Fruit fly (Drosophila melanogaster) whole organism, embryonic: ENCODE results near the gene parvin.

Experiments used
- Awh ChIP-seq: fragments of 200-800 bp; sonication (Bioruptor generic); IDR thresholded peaks from 2 replicates; pipeline ENCODE4, ENCODE4 v1.3.6; 2022; ENCODE audit warnings: missing biosample characterization, missing genetic modification characterization
- CG10274 ChIP-seq: fragments of 200-800 bp; sonication (Bioruptor generic); optimal IDR thresholded peaks from 3 replicates; lab custom pipeline; 2017; ENCODE audit warnings: missing biosample characterization, mild to moderate bottlenecking, missing genetic modification characterization
- CG11093 ChIP-seq: fragments of 200-800 bp; sonication (Bioruptor generic); IDR thresholded peaks from 3 replicates; pipeline ENCODE4 v1.3.6; 2022; ENCODE audit warnings: missing biosample characterization, missing genetic modification characterization
- CG1233 ChIP-seq: fragments of 200-800 bp; sonication (Bioruptor generic); optimal IDR thresholded peaks from 4 replicates; lab custom pipeline; 2018; ENCODE audit warnings: missing biosample characterization, mild to moderate bottlenecking, missing genetic modification characterization
- CG13424 ChIP-seq: fragments of 200-800 bp; sonication (Bioruptor generic); optimal IDR thresholded peaks from 2 replicates; lab custom pipeline; 2019; ENCODE audit warnings: missing biosample characterization, mild to moderate bottlenecking, missing genetic modification characterization, moderate library complexity
- CG14965 ChIP-seq: fragments of 200-800 bp; sonication (Bioruptor generic); optimal IDR thresholded peaks from 2 replicates; lab custom pipeline; 2016; ENCODE audit warnings: missing biosample characterization, missing genetic modification characterization, borderline replicate concordance
- CG15696 ChIP-seq: fragments of 200-800 bp; sonication (Bioruptor generic); optimal IDR thresholded peaks from 2 replicates; lab custom pipeline; 2019; ENCODE audit warnings: missing biosample characterization, mild to moderate bottlenecking, missing genetic modification characterization, moderate library complexity
- CG1603 ChIP-seq: fragments of 200-800 bp; sonication (Bioruptor generic); optimal IDR thresholded peaks from 2 replicates; lab custom pipeline; 2019; ENCODE audit warnings: missing biosample characterization, mild to moderate bottlenecking, missing genetic modification characterization, moderate library complexity
- CG16779 ChIP-seq: fragments of 200-800 bp; sonication (Bioruptor generic); IDR thresholded peaks from 2 replicates; pipeline ENCODE4 v1.3.6; 2022; ENCODE audit warnings: missing biosample characterization, missing genetic modification characterization
- CG16813 ChIP-seq: fragments of 200-800 bp; sonication (Bioruptor generic); IDR thresholded peaks from 3 replicates; pipeline ENCODE4 v1.3.6; 2022; ENCODE audit warnings: missing biosample characterization, missing genetic modification characterization; ENCODE audit not compliant: partially characterized antibody
- CG16815 ChIP-seq: fragments of 200-800 bp; sonication (Bioruptor generic); optimal IDR thresholded peaks from 3 replicates; lab custom pipeline; 2017; ENCODE audit warnings: missing biosample characterization, mild to moderate bottlenecking, missing genetic modification characterization
- CG17361 ChIP-seq: fragments of 200-800 bp; sonication (Bioruptor generic); IDR thresholded peaks from 3 replicates; pipeline ENCODE4 v1.3.6; 2022; ENCODE audit warnings: missing biosample characterization, missing genetic modification characterization
- CG17568 ChIP-seq: fragments of 200-800 bp; sonication (Bioruptor generic); optimal IDR thresholded peaks from 2 replicates; lab custom pipeline; 2018; ENCODE audit warnings: missing biosample characterization, mild to moderate bottlenecking, missing genetic modification characterization, moderate library complexity
- CG2120 ChIP-seq: fragments of 200-800 bp; sonication (Bioruptor generic); optimal IDR thresholded peaks from 3 replicates; lab custom pipeline; 2016; ENCODE audit warnings: missing biosample characterization, missing genetic modification characterization
- CG30403 ChIP-seq: fragments of 200-800 bp; sonication (Bioruptor generic); optimal IDR thresholded peaks from 3 replicates; lab custom pipeline; 2016; ENCODE audit warnings: missing biosample characterization, missing genetic modification characterization
- CG31441 ChIP-seq: fragments of 200-800 bp; sonication (Bioruptor generic); IDR thresholded peaks from 2 replicates; pipeline ENCODE4 v1.3.6; 2022; ENCODE audit warnings: missing biosample characterization, missing genetic modification characterization
- CG33213 ChIP-seq: fragments of 200-800 bp; sonication (Bioruptor generic); optimal IDR thresholded peaks from 3 replicates; lab custom pipeline; 2016; ENCODE audit warnings: missing biosample characterization, missing genetic modification characterization
- CG34224 ChIP-seq: fragments of 200-800 bp; sonication (Bioruptor generic); IDR thresholded peaks from 3 replicates; pipeline ENCODE4 v1.3.6; 2022; ENCODE audit warnings: missing biosample characterization, missing genetic modification characterization; ENCODE audit not compliant: partially characterized antibody
- CG3995 ChIP-seq: fragments of 200-800 bp; sonication (Bioruptor generic); optimal IDR thresholded peaks from 3 replicates; lab custom pipeline; 2016; ENCODE audit warnings: missing biosample characterization, missing genetic modification characterization
- CG6175 ChIP-seq: fragments of 200-800 bp; sonication (Bioruptor generic); IDR thresholded peaks from 3 replicates; pipeline ENCODE4 v1.3.6; 2022; ENCODE audit warnings: missing biosample characterization, missing genetic modification characterization
- CG7839 ChIP-seq: fragments of 200-800 bp; sonication (Bioruptor generic); optimal IDR thresholded peaks from 3 replicates; lab custom pipeline; 2018; ENCODE audit warnings: missing biosample characterization, mild to moderate bottlenecking, missing genetic modification characterization, moderate library complexity
- CG8290 ChIP-seq, 3 experiments: fragments of 200-800 bp; sonication (Bioruptor generic); optimal IDR thresholded peaks; 2 replicates each; lab custom pipeline; 2016 to 2019; ENCODE audit warnings: missing biosample characterization in 3 of 3, missing genetic modification characterization in 3 of 3, mild to moderate bottlenecking in 2 of 3, moderate library complexity in 1 of 3
- CG8924 ChIP-seq: fragments of 200-800 bp; optimal IDR thresholded peaks from 3 replicates; lab custom pipeline; 2019; ENCODE audit warnings: missing biosample characterization, mild to moderate bottlenecking, missing genetic modification characterization, moderate library complexity
- CHES-1-like ChIP-seq: fragments of 200-800 bp; sonication (Bioruptor generic); optimal IDR thresholded peaks from 2 replicates; lab custom pipeline; 2016; ENCODE audit warnings: missing biosample characterization, missing genetic modification characterization
- Drgx ChIP-seq: fragments of 200-800 bp; sonication (Bioruptor generic); IDR thresholded peaks from 2 replicates; pipeline ENCODE4 v1.3.6; 2022; ENCODE audit warnings: missing biosample characterization, missing genetic modification characterization
- HLH4C ChIP-seq: fragments of 200-800 bp; sonication (Bioruptor generic); IDR thresholded peaks from 3 replicates; pipeline ENCODE4 v1.3.6; 2022; ENCODE audit warnings: missing biosample characterization, missing genetic modification characterization; ENCODE audit not compliant: partially characterized antibody
- Hmx ChIP-seq: fragments of 200-800 bp; sonication (Bioruptor generic); optimal IDR thresholded peaks from 2 replicates; lab custom pipeline; 2016; ENCODE audit warnings: missing biosample characterization, missing genetic modification characterization
- Hr78 ChIP-seq, 2 experiments: fragments of 200-800 bp in 1 of 2; fragments of >200 bp in 1 of 2; sonication (Bioruptor generic) in 1 of 2; optimal IDR thresholded peaks; 2 replicates each; lab custom pipeline; 2017 to 2019; ENCODE audit warnings: missing biosample characterization in 2 of 2, missing genetic modification characterization in 2 of 2, mild to moderate bottlenecking in 1 of 2, moderate library complexity in 1 of 2
- MESR4 ChIP-seq: fragments of 200-800 bp; sonication (Bioruptor generic); optimal IDR thresholded peaks from 2 replicates; lab custom pipeline; 2018; ENCODE audit warnings: missing biosample characterization, mild to moderate bottlenecking, missing genetic modification characterization, moderate library complexity
- MTF-1 ChIP-seq: fragments of 200-800 bp; sonication (Bioruptor generic); optimal IDR thresholded peaks from 2 replicates; lab custom pipeline; 2018; ENCODE audit warnings: missing biosample characterization, mild to moderate bottlenecking, missing genetic modification characterization, borderline replicate concordance
- Mad ChIP-seq: fragments of 200-800 bp; sonication (Bioruptor generic); optimal IDR thresholded peaks from 2 replicates; lab custom pipeline; 2016; ENCODE audit warnings: missing biosample characterization, missing genetic modification characterization
- Oli ChIP-seq: fragments of 200-800 bp; sonication (Bioruptor generic); optimal IDR thresholded peaks from 2 replicates; lab custom pipeline; 2018; ENCODE audit warnings: missing biosample characterization, mild to moderate bottlenecking, missing genetic modification characterization, moderate library complexity
- PHDP ChIP-seq: fragments of 200-800 bp; sonication (Bioruptor generic); optimal IDR thresholded peaks from 3 replicates; lab custom pipeline; 2018; ENCODE audit warnings: missing biosample characterization, mild to moderate bottlenecking, missing genetic modification characterization, moderate library complexity
- Rfx ChIP-seq: fragments of 200-800 bp; sonication (Bioruptor generic); IDR thresholded peaks from 2 replicates; pipeline ENCODE4 v1.3.6; 2022; ENCODE audit warnings: missing biosample characterization, missing genetic modification characterization
- Side ChIP-seq: fragments of 200-800 bp; sonication (Bioruptor generic); optimal IDR thresholded peaks from 2 replicates; lab custom pipeline; 2016; ENCODE audit warnings: missing biosample characterization, missing genetic modification characterization
- croc ChIP-seq: fragments of 200-800 bp; sonication (Bioruptor generic); conservative IDR thresholded peaks from 3 replicates; pipeline ENCODE4 v1.3.6; 2022; ENCODE audit warnings: missing biosample characterization, missing genetic modification characterization
- crol ChIP-seq: fragments of 200-800 bp; sonication (Bioruptor generic); IDR thresholded peaks from 2 replicates; pipeline ENCODE4 v1.3.6; 2022; ENCODE audit warnings: missing biosample characterization, missing genetic modification characterization
- dpn ChIP-seq, 2 experiments: fragments of 200-800 bp; sonication (Bioruptor generic); optimal IDR thresholded peaks; 3 replicates each; lab custom pipeline; 2016; ENCODE audit warnings: missing biosample characterization in 2 of 2, missing genetic modification characterization in 2 of 2
- exex ChIP-seq: fragments of 200-800 bp; sonication (Bioruptor generic); optimal IDR thresholded peaks from 4 replicates; lab custom pipeline; 2018; ENCODE audit warnings: missing biosample characterization, mild to moderate bottlenecking, missing genetic modification characterization, moderate library complexity
- grn ChIP-seq: fragments of 200-800 bp; sonication (Bioruptor generic); optimal IDR thresholded peaks from 3 replicates; lab custom pipeline; 2017; ENCODE audit warnings: missing biosample characterization, missing genetic modification characterization
- lbe ChIP-seq: fragments of 200-800 bp; sonication (Bioruptor generic); optimal IDR thresholded peaks from 2 replicates; lab custom pipeline; 2016; ENCODE audit warnings: missing biosample characterization, mild to moderate bottlenecking, missing genetic modification characterization
- pfk ChIP-seq: fragments of 200-800 bp; sonication (Bioruptor generic); optimal IDR thresholded peaks from 2 replicates; lab custom pipeline; 2018; ENCODE audit warnings: missing biosample characterization, mild to moderate bottlenecking, missing genetic modification characterization, moderate library complexity
- pho ChIP-seq: fragments of 200-800 bp; sonication (Bioruptor generic); optimal IDR thresholded peaks from 2 replicates; lab custom pipeline; 2016; ENCODE audit warnings: missing biosample characterization, missing genetic modification characterization
- salm ChIP-seq: fragments of 200-800 bp; sonication (Bioruptor generic); optimal IDR thresholded peaks from 2 replicates; lab custom pipeline; 2018; ENCODE audit warnings: missing biosample characterization, mild to moderate bottlenecking, missing genetic modification characterization
- sens ChIP-seq: fragments of 200-800 bp; sonication (Bioruptor generic); peaks from one replicate; lab custom pipeline; 2016; ENCODE audit warnings: missing biosample characterization, missing genetic modification characterization
- seq ChIP-seq: fragments of 200-800 bp; sonication (Bioruptor generic); IDR thresholded peaks from 2 replicates; pipeline ENCODE4 v1.3.6; 2022; ENCODE audit warnings: missing biosample characterization, missing genetic modification characterization
- tin ChIP-seq: fragments of 200-800 bp; sonication (Bioruptor generic); optimal IDR thresholded peaks from 3 replicates; lab custom pipeline; 2016; ENCODE audit warnings: missing biosample characterization, missing genetic modification characterization
- trem ChIP-seq: fragments of 200-800 bp; optimal IDR thresholded peaks from 3 replicates; lab custom pipeline; 2019; ENCODE audit warnings: missing biosample characterization, mild to moderate bottlenecking, missing genetic modification characterization, moderate library complexity
- vvl ChIP-seq: fragments of 200-800 bp; sonication (Bioruptor generic); IDR thresholded peaks from 2 replicates; pipeline ENCODE4 v1.3.6; 2022; ENCODE audit warnings: missing biosample characterization, missing genetic modification characterization
- wor ChIP-seq: fragments of 200-800 bp; sonication (Bioruptor generic); IDR thresholded peaks from 2 replicates; pipeline ENCODE4 v1.3.6; 2022; ENCODE audit warnings: missing biosample characterization, missing genetic modification characterization

parvin gene

DNA sequence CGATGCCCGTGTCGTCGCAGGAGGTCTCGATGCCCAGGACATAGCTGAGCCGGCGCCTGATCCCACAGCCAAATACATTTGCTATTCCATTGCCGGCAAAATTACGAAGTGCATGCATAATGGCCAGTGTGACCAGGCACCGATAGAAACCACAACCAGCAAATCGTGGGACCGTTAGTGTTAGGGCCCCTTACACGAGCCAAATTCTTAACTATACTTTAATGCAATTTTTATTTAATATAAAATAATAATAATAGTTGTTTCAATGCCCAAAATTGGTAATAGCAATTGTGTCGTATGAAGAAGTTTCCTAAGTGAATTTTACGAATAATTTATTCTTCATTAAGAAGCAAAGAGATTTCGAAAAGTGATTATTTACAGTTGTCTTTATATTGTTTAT is 44.2 kb upstream of the parvin start, which contains the start of gene Tcs4 (continued):
- no peak for TF ChIP-seq croc (GFP tag; lab: Robert Waterston, UW)
- TF ChIP-seq CG2120 (GFP tag; lab: Kevin White, UChicago), result peak; percentile 16
- TF ChIP-seq CG3995 (GFP tag; lab: Kevin White, UChicago), result no peak
- TF ChIP-seq lbe (GFP tag; lab: Kevin White, UChicago), result peak; percentile 1
- no peak for TF ChIP-seq CG1233 (GFP tag; lab: Kevin White, UChicago)
- TF ChIP-seq vvl, result peak; percentile 71
- no peak for TF ChIP-seq crol (GFP tag; lab: Robert Waterston, UW)
- TF ChIP-seq seq (GFP tag; lab: Robert Waterston, UW), result no peak
- peak; percentile 43 for TF ChIP-seq trem (tag; lab: Kevin White, UChicago)
- no peak for TF ChIP-seq CG16815 (GFP tag; lab: Kevin White, UChicago)
- no peak for TF ChIP-seq CG14965 (GFP tag; lab: Kevin White, UChicago)
- TF ChIP-seq Hr78 (GFP tag; optimal IDR thresholded peaks at IDR 0.05; lab: Kevin White, UChicago), result no peak
- no peak for TF ChIP-seq pho (GFP tag; lab: Kevin White, UChicago)
- no peak for TF ChIP-seq exex (tag; lab: Kevin White, UChicago)
- TF ChIP-seq CG33213 (GFP tag; lab: Kevin White, UChicago), result no peak
- TF ChIP-seq CG31441 (GFP tag; lab: Robert Waterston, UW), result 0 out of 2 replicates have a peak, but pooled peaks have one; percentile 22
- TF ChIP-seq CHES-1-like (GFP tag; lab: Kevin White, UChicago), result no peak
- TF ChIP-seq Hmx (GFP tag; lab: Kevin White, UChicago), result no peak
- TF ChIP-seq Oli, result no peak
- TF ChIP-seq grn, result no peak
- TF ChIP-seq CG13424 (tag; lab: Kevin White, UChicago), result peak; percentile 58
- TF ChIP-seq CG8924 (tag; lab: Kevin White, UChicago), result peak; percentile 20
- no peak for TF ChIP-seq MTF-1
- peak; percentile 43 for TF ChIP-seq CG7839 (tag; lab: Kevin White, UChicago)
- TF ChIP-seq CG17568 (GFP tag; lab: Kevin White, UChicago), result no peak
- 0 out of 2 replicates have a peak, but pooled peaks have one; percentile 6 for TF ChIP-seq Drgx (GFP tag; lab: Robert Waterston, UW)
- TF ChIP-seq CG15696 (tag; lab: Kevin White, UChicago), result peak; percentile 30
- TF ChIP-seq CG16813 (GFP tag; lab: Robert Waterston, UW), result peak; percentile 42; the same call in 2 of the 3 replicates
- no peak for TF ChIP-seq CG6175 (GFP tag; lab: Robert Waterston, UW)
- TF ChIP-seq dpn (GFP tag; optimal IDR thresholded peaks at IDR 0.05; lab: Kevin White, UChicago), result peak in 1 of 2 experiments; percentile 28
- TF ChIP-seq HLH4C (GFP tag; lab: Robert Waterston, UW), result peak; percentile 48; the same call in 2 of the 3 replicates
- no peak for TF ChIP-seq salm (tag; lab: Kevin White, UChicago)
- TF ChIP-seq CG34224 (GFP tag; lab: Robert Waterston, UW), result peak; percentile 80
- TF ChIP-seq CG1603, result peak; percentile 29
- TF ChIP-seq pfk (GFP tag; lab: Kevin White, UChicago), result no peak
- no peak for TF ChIP-seq Side (GFP tag; lab: Kevin White, UChicago)
- TF ChIP-seq Rfx (GFP tag; lab: Robert Waterston, UW), result 0 out of 2 replicates have a peak, but pooled peaks have one; percentile 29
- TF ChIP-seq sens (GFP tag; lab: Kevin White, UChicago), result peak; percentile 62
- no peak for TF ChIP-seq CG10274 (GFP tag; lab: Kevin White, UChicago)
- peak; percentile 44 for TF ChIP-seq CG30403
- TF ChIP-seq CG8290 (GFP tag; optimal IDR thresholded peaks at IDR 0.05; lab: Kevin White, UChicago), result peak; percentile 4
- no peak for TF ChIP-seq CG8290 (tag; optimal IDR thresholded peaks at IDR 0.05; lab: Kevin White, UChicago)
- TF ChIP-seq CG17361 (GFP tag; lab: Robert Waterston, UW), result 0 out of 3 replicates have a peak, but pooled peaks have one; percentile 33
- TF ChIP-seq CG16779 (GFP tag; lab: Robert Waterston, UW), result no peak
- TF ChIP-seq CG11093 (GFP tag; lab: Robert Waterston, UW), result no peak
- peak; percentile 29 for TF ChIP-seq tin (GFP tag; lab: Kevin White, UChicago)
- TF ChIP-seq PHDP (tag; lab: Kevin White, UChicago), result peak; percentile 44
- TF ChIP-seq Awh (GFP tag; lab: Robert Waterston, UW), result no peak
- no peak for TF ChIP-seq wor (GFP tag; lab: Robert Waterston, UW)
- TF ChIP-seq MESR4 (GFP tag; lab: Kevin White, UChicago), result peak; percentile 44
- no peak for TF ChIP-seq Mad (GFP tag; lab: Kevin White, UChicago)
